Fruit fly (Drosophila melanogaster): ENCODE data around the gene CG2574.

The CG2574 gene

dm6 chrX:12455891-12456290, 47.2 kb downstream of the CG2574 start:
- TF ChIP-seq Crg-1 (GFP tag; optimal IDR thresholded peaks at IDR 0.05) (no peak), CG11617 (GFP tag; optimal IDR thresholded peaks at IDR 0.05) (no peak), CG7045 (GFP tag; optimal IDR thresholded peaks at IDR 0.05) (no peak), tj (GFP tag; optimal IDR thresholded peaks at IDR 0.05) (no peak), Clk (GFP tag; optimal IDR thresholded peaks at IDR 0.05) (no peak), CG12768 (GFP tag; optimal IDR thresholded peaks at IDR 0.05) (no peak)

- TF ChIP-seq Clk (GFP tag; optimal IDR thresholded peaks at IDR 0.05) (no peak), pad (GFP tag; optimal IDR thresholded peaks at IDR 0.05) (no peak), Mnt (GFP tag; optimal IDR thresholded peaks at IDR 0.05) (no peak), cic (GFP tag; optimal IDR thresholded peaks at IDR 0.05) (no peak), CG14711 (tag; optimal IDR thresholded peaks at IDR 0.05) (no peak), tj (GFP tag; optimal IDR thresholded peaks at IDR 0.05) (no peak), Crg-1 (GFP tag; optimal IDR thresholded peaks at IDR 0.05) (no peak), CG12768 (GFP tag; optimal IDR thresholded peaks at IDR 0.05) (no peak), CG1620 (GFP tag; optimal IDR thresholded peaks at IDR 0.05) (no peak), CG7101 (tag; optimal IDR thresholded peaks at IDR 0.05) (no peak), ovo (GFP tag; optimal IDR thresholded peaks at IDR 0.05) (no peak), CG33017 (tag; optimal IDR thresholded peaks at IDR 0.05) (no peak), Hr96 (GFP tag; optimal IDR thresholded peaks at IDR 0.05) (no peak), bab1 (GFP tag; optimal IDR thresholded peaks at IDR 0.05) (no peak), CG11617 (GFP tag; optimal IDR thresholded peaks at IDR 0.05) (no peak)
Measured at dm6 chrX:12457713-12458233, 49.1 kb downstream of the CG2574 start, which contains the start of gene CG15731. Gene CG15731 (minus strand): TSS chrX:12457763.

Data from whole organism, adult.